Fruit fly (Drosophila melanogaster) whole organism, wandering third instar larva: ENCODE measurements around the gene CG32075.

Experiments
- Abd-B ChIP-seq: fragments of >200 bp; optimal IDR thresholded peaks from 2 replicates; lab custom pipeline; 2017; ENCODE audit warnings: missing biosample characterization, missing genetic modification characterization
- CG32264 ChIP-seq: fragments of 200-800 bp; sonication (Bioruptor generic); optimal IDR thresholded peaks from 2 replicates; lab custom pipeline; 2016; ENCODE audit warnings: missing biosample characterization, missing genetic modification characterization
- CG9705 ChIP-seq: fragments of 200-800 bp; sonication (Bioruptor generic); optimal IDR thresholded peaks from 2 replicates; lab custom pipeline; 2018; ENCODE audit warnings: missing biosample characterization, mild to moderate bottlenecking, missing genetic modification characterization
- CrebA ChIP-seq: fragments of 200-800 bp; sonication (Bioruptor generic); optimal IDR thresholded peaks from 2 replicates; lab custom pipeline; 2016; ENCODE audit warnings: missing biosample characterization, mild to moderate bottlenecking, missing genetic modification characterization, borderline replicate concordance
- Dfd ChIP-seq: fragments of >200 bp; optimal IDR thresholded peaks from 2 replicates; lab custom pipeline; 2017; ENCODE audit warnings: missing biosample characterization, missing genetic modification characterization
- Dif ChIP-seq: fragments of 200-275, 200-300 bp; sonication (Bioruptor generic); optimal IDR thresholded peaks from 2 replicates; lab custom pipeline; 2018; ENCODE audit warnings: missing biosample characterization, missing genetic modification characterization; ENCODE audit not compliant: partially characterized antibody
- GATAd ChIP-seq: sonication (Bioruptor generic); optimal IDR thresholded peaks from 2 replicates; lab custom pipeline; 2016; ENCODE audit warnings: missing biosample characterization, missing genetic modification characterization
- HLH106 ChIP-seq: fragments of 200-800 bp; optimal IDR thresholded peaks from 3 replicates; lab custom pipeline; 2019; ENCODE audit warnings: missing biosample characterization, mild to moderate bottlenecking, missing genetic modification characterization, moderate library complexity
- Hnf4 ChIP-seq: fragments of 200-800 bp; sonication (Bioruptor generic); optimal IDR thresholded peaks from 2 replicates; lab custom pipeline; 2016; ENCODE audit warnings: missing biosample characterization, mild to moderate bottlenecking, missing genetic modification characterization
- Hr78 ChIP-seq: fragments of >200 bp; optimal IDR thresholded peaks from 2 replicates; lab custom pipeline; 2017; ENCODE audit warnings: missing biosample characterization, missing genetic modification characterization
- Hr83 ChIP-seq: fragments of 200-300 bp; sonication (Bioruptor generic); optimal IDR thresholded peaks from 2 replicates; lab custom pipeline; 2016; ENCODE audit warnings: missing biosample characterization, mild to moderate bottlenecking, missing genetic modification characterization, moderate library complexity; ENCODE audit not compliant: poor library complexity, severe bottlenecking
- Jra ChIP-seq: sonication (Bioruptor generic); optimal IDR thresholded peaks from 2 replicates; lab custom pipeline; 2016; ENCODE audit warnings: missing biosample characterization, missing genetic modification characterization
- Mio ChIP-seq: sonication (Bioruptor generic); optimal IDR thresholded peaks from 2 replicates; lab custom pipeline; 2016; ENCODE audit warnings: missing biosample characterization, missing genetic modification characterization
- Myc ChIP-seq: fragments of >200 bp; optimal IDR thresholded peaks from 2 replicates; lab custom pipeline; 2017
- N ChIP-seq: fragments of >200 bp; optimal IDR thresholded peaks from 2 replicates; lab custom pipeline; 2018; ENCODE audit warnings: missing biosample characterization, missing external identifiers, missing genetic modification characterization
- OdsH ChIP-seq: fragments of 200-800 bp; sonication (Bioruptor generic); optimal IDR thresholded peaks from 2 replicates; lab custom pipeline; 2016; ENCODE audit warnings: missing biosample characterization, mild to moderate bottlenecking, missing genetic modification characterization
- Rel ChIP-seq, 2 experiments: fragments of 200-800 bp; sonication (Bioruptor generic) in 1 of 2; optimal IDR thresholded peaks; 2 replicates in 1 of 2; 3 replicates in 1 of 2; lab custom pipeline; 2016 to 2019; ENCODE audit warnings: mild to moderate bottlenecking in 2 of 2, missing biosample characterization in 2 of 2, missing genetic modification characterization in 2 of 2, moderate library complexity in 1 of 2
- Sp1 ChIP-seq: fragments of 200-800 bp; sonication (Bioruptor generic); optimal IDR thresholded peaks from 3 replicates; lab custom pipeline; 2019; ENCODE audit warnings: missing biosample characterization, mild to moderate bottlenecking, missing genetic modification characterization, moderate library complexity
- Vsx2 ChIP-seq: fragments of 200-300, 225-300 bp; sonication (Bioruptor generic); optimal IDR thresholded peaks from 2 replicates; lab custom pipeline; 2018; ENCODE audit warnings: missing biosample characterization, missing genetic modification characterization; ENCODE audit not compliant: partially characterized antibody
- br ChIP-seq: fragments of 200-800 bp; sonication (Bioruptor generic); optimal IDR thresholded peaks from 2 replicates; lab custom pipeline; 2016; ENCODE audit warnings: missing biosample characterization, missing genetic modification characterization
- brk ChIP-seq: fragments of 200-800 bp; sonication (Bioruptor generic); optimal IDR thresholded peaks from 2 replicates; lab custom pipeline; 2016; ENCODE audit warnings: missing biosample characterization, mild to moderate bottlenecking, missing genetic modification characterization
- dl ChIP-seq, 2 experiments: fragments of 175-275, 200-275 bp in 1 of 2; fragments of 200-275 bp in 1 of 2; sonication (Bioruptor generic); optimal IDR thresholded peaks; lab custom pipeline; 2018; ENCODE audit warnings: mild to moderate bottlenecking in 2 of 2, missing biosample characterization in 2 of 2, missing genetic modification characterization in 2 of 2, moderate library complexity in 2 of 2; ENCODE audit not compliant: partially characterized antibody in 2 of 2, insufficient read depth in 1 of 2
- dmrt93B ChIP-seq: fragments of 200-800 bp; sonication (Bioruptor generic); optimal IDR thresholded peaks from 2 replicates; lab custom pipeline; 2018; ENCODE audit warnings: missing biosample characterization, mild to moderate bottlenecking, missing genetic modification characterization
- dsf ChIP-seq: sonication (Bioruptor generic); optimal IDR thresholded peaks from 2 replicates; lab custom pipeline; 2016; ENCODE audit warnings: missing biosample characterization, missing genetic modification characterization, borderline replicate concordance
- ey ChIP-seq: fragments of 200-800 bp; sonication (Bioruptor generic); optimal IDR thresholded peaks from 2 replicates; lab custom pipeline; 2016; ENCODE audit warnings: missing biosample characterization, missing genetic modification characterization
- foxo ChIP-seq, 2 experiments: fragments of 200-800 bp; sonication (Bioruptor generic); optimal IDR thresholded peaks; 2 replicates in 1 of 2; 3 replicates in 1 of 2; lab custom pipeline; 2016 to 2017; ENCODE audit warnings: missing biosample characterization in 2 of 2, missing genetic modification characterization in 2 of 2
- fru ChIP-seq: fragments of 200-800 bp; sonication (Bioruptor generic); optimal IDR thresholded peaks from 3 replicates; lab custom pipeline; 2016; ENCODE audit warnings: missing biosample characterization, mild to moderate bottlenecking, missing genetic modification characterization
- h ChIP-seq: fragments of 200-800 bp; sonication (Bioruptor generic); optimal IDR thresholded peaks from 3 replicates; lab custom pipeline; 2016; ENCODE audit warnings: missing biosample characterization, mild to moderate bottlenecking, missing genetic modification characterization
- jim ChIP-seq: fragments of 175-275, 200-325 bp; sonication (Bioruptor generic); optimal IDR thresholded peaks from 2 replicates; lab custom pipeline; 2016; ENCODE audit warnings: missing biosample characterization, mild to moderate bottlenecking, missing genetic modification characterization
- lola ChIP-seq: fragments of >200 bp; optimal IDR thresholded peaks from 2 replicates; lab custom pipeline; 2017; ENCODE audit warnings: missing biosample characterization, missing genetic modification characterization
- pan ChIP-seq: fragments of >200 bp; optimal IDR thresholded peaks from 2 replicates; lab custom pipeline; 2017
- psq ChIP-seq: fragments of 200-800 bp; sonication (Bioruptor generic); optimal IDR thresholded peaks from 3 replicates; lab custom pipeline; 2017; ENCODE audit warnings: missing biosample characterization, mild to moderate bottlenecking, missing genetic modification characterization, moderate library complexity
- rgr ChIP-seq: fragments of 200-800 bp; sonication (Bioruptor generic); optimal IDR thresholded peaks from 3 replicates; lab custom pipeline; 2016; ENCODE audit warnings: missing biosample characterization, mild to moderate bottlenecking, missing genetic modification characterization
- sage ChIP-seq: fragments of 200-800 bp; sonication (Bioruptor generic); optimal IDR thresholded peaks from 2 replicates; lab custom pipeline; 2016; ENCODE audit warnings: missing biosample characterization, mild to moderate bottlenecking, missing genetic modification characterization
- sv ChIP-seq: fragments of 200-800 bp; sonication (Bioruptor generic); optimal IDR thresholded peaks from 3 replicates; lab custom pipeline; 2016; ENCODE audit warnings: missing biosample characterization, missing genetic modification characterization
- tai ChIP-seq: sonication (Bioruptor generic); optimal IDR thresholded peaks from 2 replicates; lab custom pipeline; 2016; ENCODE audit warnings: missing biosample characterization, missing genetic modification characterization
- usp ChIP-seq: fragments of >200 bp; optimal IDR thresholded peaks from 2 replicates; lab custom pipeline; 2017; ENCODE audit warnings: missing biosample characterization, missing genetic modification characterization
- woc ChIP-seq: sonication (Bioruptor generic); optimal IDR thresholded peaks from 2 replicates; lab custom pipeline; 2016; ENCODE audit warnings: missing biosample characterization, mild to moderate bottlenecking, missing genetic modification characterization

The CG32075 gene

dm6 chr3L:11064689-11065088 lies at the start of gene CG32075, which contains the start of the genes CG45101 and SuUR:
CG32075 (minus strand) TSS chr3L:11064941.
CG45101 (plus strand) TSS chr3L:11064991.
SuUR (plus strand) TSS chr3L:11064991.
- TF ChIP-seq ey (GFP tag; lab: Kevin White, UChicago) (peak; percentile 90), fru (GFP tag; lab: Kevin White, UChicago) (peak; percentile 85), sv (GFP tag; lab: Kevin White, UChicago) (peak; percentile 90), CrebA (no peak), dmrt93B (GFP tag; lab: Kevin White, UChicago) (no peak), GATAd (peak; percentile 74), jim (no peak), dl (GFP tag; optimal IDR thresholded peaks at IDR 0.05; lab: Kevin White, UChicago; ENCODE audit: insufficient read depth in 1 of 2, partially characterized antibody in 2 of 2) (no peak), Dif (GFP tag; lab: Kevin White, UChicago) (no peak), OdsH (peak; percentile 87), Abd-B (GFP tag; lab: Kevin White, UChicago) (no peak), Hr78 (GFP tag; lab: Kevin White, UChicago) (no peak), lola (no peak), br (peak; percentile 85), Hnf4 (GFP tag; lab: Kevin White, UChicago) (peak; percentile 93), psq (GFP tag; lab: Kevin White, UChicago) (peak; percentile 80), dsf (GFP tag; lab: Kevin White, UChicago) (peak; percentile 87), Mio (GFP tag; lab: Kevin White, UChicago) (no peak), Hr83 (GFP tag; lab: Kevin White, UChicago) (peak; percentile 65), Vsx2 (GFP tag; lab: Kevin White, UChicago) (no peak), h (GFP tag; lab: Kevin White, UChicago) (peak; percentile 92), Sp1 (peak; percentile 78), N (GFP tag; lab: Kevin White, UChicago) (no peak), Myc (peak; percentile 98), HLH106 (tag; lab: Kevin White, UChicago) (peak; percentile 89), pan (no peak), woc (GFP tag; lab: Kevin White, UChicago) (peak; percentile 94), usp (GFP tag; lab: Kevin White, UChicago) (no peak), tai (GFP tag; lab: Kevin White, UChicago) (no peak), rgr (GFP tag; lab: Kevin White, UChicago) (peak; percentile 92), Rel (GFP tag; optimal IDR thresholded peaks at IDR 0.05; lab: Kevin White, UChicago) (no peak), Rel (tag; optimal IDR thresholded peaks at IDR 0.05; lab: Kevin White, UChicago) (peak; percentile 46), CG32264 (GFP tag; lab: Kevin White, UChicago) (peak; percentile 41), brk (GFP tag; lab: Kevin White, UChicago) (no peak), sage (GFP tag; lab: Kevin White, UChicago) (no peak), Jra (GFP tag; lab: Kevin White, UChicago) (peak; percentile 88), Dfd (GFP tag; lab: Kevin White, UChicago) (no peak), foxo (GFP tag; optimal IDR thresholded peaks at IDR 0.05; lab: Kevin White, UChicago) (peak; percentile 43 to 90), CG9705 (GFP tag; lab: Kevin White, UChicago) (peak; percentile 85)

dm6 chr3L:11113198-11114197 lies 48.8 kb upstream of the CG32075 start, which contains the start of gene Sod1:
Sod1 (minus strand) TSS chr3L:11113740.
- TF ChIP-seq ey (GFP tag; lab: Kevin White, UChicago) (no peak), Hr83 (GFP tag; lab: Kevin White, UChicago) (peak; percentile 26), br (peak; percentile 32), CG32264 (GFP tag; lab: Kevin White, UChicago) (no peak), N (GFP tag; lab: Kevin White, UChicago) (no peak), CG9705 (GFP tag; lab: Kevin White, UChicago) (no peak), dl (GFP tag; optimal IDR thresholded peaks at IDR 0.05; lab: Kevin White, UChicago; ENCODE audit: insufficient read depth in 1 of 2, partially characterized antibody in 2 of 2) (no peak), GATAd (no peak), Rel (GFP tag; optimal IDR thresholded peaks at IDR 0.05; lab: Kevin White, UChicago) (no peak), Rel (tag; optimal IDR thresholded peaks at IDR 0.05; lab: Kevin White, UChicago) (peak; percentile 79), Hnf4 (GFP tag; lab: Kevin White, UChicago) (peak; percentile 89), usp (GFP tag; lab: Kevin White, UChicago) (no peak), lola (peak; percentile 6), dmrt93B (GFP tag; lab: Kevin White, UChicago) (no peak), Abd-B (GFP tag; lab: Kevin White, UChicago) (no peak), rgr (GFP tag; lab: Kevin White, UChicago) (peak; percentile 19), CrebA (no peak), h (GFP tag; lab: Kevin White, UChicago) (no peak)
